Worm (Caenorhabditis elegans): ENCODE data around the gene bath-28.

- TF ChIP-seq ceh-82 (tag; optimal IDR thresholded peaks at IDR 0.05) (no peak), elt-3 (tag; optimal IDR thresholded peaks at IDR 0.05) (no peak), pqm-1 (tag; optimal IDR thresholded peaks at IDR 0.05) (no peak), jun-1 (tag; optimal IDR thresholded peaks at IDR 0.05) (no peak), mdl-1 (tag; optimal IDR thresholded peaks at IDR 0.05) (no peak), lin-15B (tag; optimal IDR thresholded peaks at IDR 0.05) (no peak), snpc-4 (tag; optimal IDR thresholded peaks at IDR 0.05) (no peak), nhr-77 (tag; optimal IDR thresholded peaks at IDR 0.05) (no peak), nhr-76 (tag; optimal IDR thresholded peaks at IDR 0.05) (no peak), nhr-11 (tag; optimal IDR thresholded peaks at IDR 0.05) (no peak), ztf-4 (tag; optimal IDR thresholded peaks at IDR 0.05) (no peak), fkh-2 (tag; optimal IDR thresholded peaks at IDR 0.05) (no peak)
Measured at ce11 chrII:3299457-3299856, 45.3 kb downstream of the bath-28 start, which contains the start of gene btb-22.

Data from whole organism, L3 larva.